Fruit fly (Drosophila melanogaster) whole organism, embryonic: ENCODE data around the gene Cad96Cb.
A peak's percentile ranks its signal among the peaks of the same experiment; 100 is the strongest.

Source experiments
- ATbp ChIP-seq: fragments of 200-800 bp; sonication (Bioruptor generic); optimal IDR thresholded peaks from 2 replicates; lab custom pipeline; 2017; ENCODE audit warnings: missing biosample characterization, mild to moderate bottlenecking, missing genetic modification characterization, missing genetic modification reagents
- B-H2 ChIP-seq: fragments of 200-800 bp; sonication (Bioruptor generic); optimal IDR thresholded peaks from 2 replicates; lab custom pipeline; 2018; ENCODE audit warnings: missing biosample characterization, mild to moderate bottlenecking, missing genetic modification characterization
- CG10209 ChIP-seq: fragments of 200-800 bp; sonication (Bioruptor generic); optimal IDR thresholded peaks from 3 replicates; lab custom pipeline; 2017; ENCODE audit warnings: missing biosample characterization, mild to moderate bottlenecking, missing genetic modification characterization, missing genetic modification reagents
- CG10274 ChIP-seq: fragments of 200-800 bp; sonication (Bioruptor generic); optimal IDR thresholded peaks from 3 replicates; lab custom pipeline; 2017; ENCODE audit warnings: missing biosample characterization, mild to moderate bottlenecking, missing genetic modification characterization
- CG10431 ChIP-seq: fragments of 200-800 bp; sonication (Bioruptor generic); optimal IDR thresholded peaks from 3 replicates; lab custom pipeline; 2018; ENCODE audit warnings: missing biosample characterization, mild to moderate bottlenecking, missing genetic modification characterization
- CG11085 ChIP-seq: fragments of 200-800 bp; sonication (Bioruptor generic); IDR thresholded peaks from 2 replicates; pipeline ENCODE4 v1.3.6; 2022; ENCODE audit warnings: missing biosample characterization, missing genetic modification characterization
- CG11398 ChIP-seq: fragments of 200-800 bp; sonication (Bioruptor generic); optimal IDR thresholded peaks from 2 replicates; lab custom pipeline; 2016; ENCODE audit warnings: missing biosample characterization, missing genetic modification characterization
- CG12942 ChIP-seq: fragments of 200-800 bp; sonication (Bioruptor generic); optimal IDR thresholded peaks from 3 replicates; lab custom pipeline; 2016; ENCODE audit warnings: missing biosample characterization, missing genetic modification characterization
- CG13123 ChIP-seq: fragments of 200-800 bp; sonication (Bioruptor generic); optimal IDR thresholded peaks from 2 replicates; lab custom pipeline; 2016; ENCODE audit warnings: missing biosample characterization, missing genetic modification characterization
- CG13894 ChIP-seq: fragments of 200-800 bp; sonication (Bioruptor generic); optimal IDR thresholded peaks from 3 replicates; lab custom pipeline; 2018; ENCODE audit warnings: missing biosample characterization, mild to moderate bottlenecking, missing genetic modification characterization, moderate library complexity
- CG14441 ChIP-seq: fragments of 200-800 bp; sonication (Bioruptor generic); IDR thresholded peaks from 2 replicates; pipeline ENCODE4 v1.3.6; 2022; ENCODE audit warnings: missing biosample characterization, missing genetic modification characterization
- CG16815 ChIP-seq: fragments of 200-800 bp; sonication (Bioruptor generic); optimal IDR thresholded peaks from 3 replicates; lab custom pipeline; 2017; ENCODE audit warnings: missing biosample characterization, mild to moderate bottlenecking, missing genetic modification characterization
- CG34224 ChIP-seq: fragments of 200-800 bp; sonication (Bioruptor generic); IDR thresholded peaks from 3 replicates; pipeline ENCODE4 v1.3.6; 2022; ENCODE audit warnings: missing biosample characterization, missing genetic modification characterization; ENCODE audit not compliant: partially characterized antibody
- CG3726 ChIP-seq: fragments of 200-800 bp; sonication (Bioruptor generic); IDR thresholded peaks from 3 replicates; pipeline ENCODE4, ENCODE4 v1.3.6; 2022; ENCODE audit warnings: missing biosample characterization, missing genetic modification characterization
- CG3995 ChIP-seq: fragments of 200-800 bp; sonication (Bioruptor generic); optimal IDR thresholded peaks from 3 replicates; lab custom pipeline; 2016; ENCODE audit warnings: missing biosample characterization, missing genetic modification characterization
- CG4282 ChIP-seq: fragments of 200-800 bp; sonication (Bioruptor generic); optimal IDR thresholded peaks from 2 replicates; lab custom pipeline; 2016; ENCODE audit warnings: missing biosample characterization, missing genetic modification characterization
- CG4854 ChIP-seq: fragments of 200-800 bp; sonication (Bioruptor generic); optimal IDR thresholded peaks from 2 replicates; lab custom pipeline; 2016; ENCODE audit warnings: missing biosample characterization, missing genetic modification characterization, inconsistent platforms
- CG6689 ChIP-seq: fragments of 200-800 bp; sonication (Bioruptor generic); IDR thresholded peaks from 2 replicates; pipeline ENCODE4 v1.3.6; 2022; ENCODE audit warnings: missing biosample characterization, missing genetic modification characterization
- CG8765 ChIP-seq: fragments of 200-800 bp; sonication (Bioruptor generic); IDR thresholded peaks from 2 replicates; pipeline ENCODE4 v1.3.6; 2022; ENCODE audit warnings: missing biosample characterization, missing genetic modification characterization
- CG9437 ChIP-seq: fragments of 200-800 bp; sonication (Bioruptor generic); optimal IDR thresholded peaks from 2 replicates; lab custom pipeline; 2018; ENCODE audit warnings: missing biosample characterization, mild to moderate bottlenecking, missing genetic modification characterization
- CoRest ChIP-seq: fragments of 200-800 bp; sonication (Bioruptor generic); optimal IDR thresholded peaks from 3 replicates; lab custom pipeline; 2018; ENCODE audit warnings: missing biosample characterization, mild to moderate bottlenecking, missing genetic modification characterization, moderate library complexity
- D19A ChIP-seq: fragments of 200-800 bp; optimal IDR thresholded peaks from 3 replicates; lab custom pipeline; 2019; ENCODE audit warnings: missing biosample characterization, mild to moderate bottlenecking, missing genetic modification characterization, moderate library complexity
- GATAe ChIP-seq: fragments of 200-800 bp; sonication (Bioruptor generic); conservative IDR thresholded peaks from 2 replicates; pipeline ENCODE4 v1.3.6; 2022; ENCODE audit warnings: missing biosample characterization, missing genetic modification characterization
- Hr39 ChIP-seq: fragments of >200 bp; optimal IDR thresholded peaks from 2 replicates; lab custom pipeline; 2017
- Hsf ChIP-seq: fragments of 200-800 bp; sonication (Bioruptor generic); optimal IDR thresholded peaks from 3 replicates; lab custom pipeline; 2016; ENCODE audit warnings: missing biosample characterization, missing genetic modification characterization
- Med ChIP-seq: fragments of 200-800 bp; sonication (Bioruptor generic); peaks from one replicate; lab custom pipeline; 2016; ENCODE audit warnings: missing biosample characterization, missing genetic modification characterization, mild to moderate bottlenecking, inconsistent platforms, moderate library complexity
- Neu2 ChIP-seq: fragments of 200-800 bp; sonication (Bioruptor generic); optimal IDR thresholded peaks from 3 replicates; lab custom pipeline; 2016; ENCODE audit warnings: missing biosample characterization, missing genetic modification characterization, borderline replicate concordance
- Nf-YC ChIP-seq: fragments of 200-800 bp; optimal IDR thresholded peaks from 3 replicates; lab custom pipeline; 2019; ENCODE audit warnings: missing biosample characterization, mild to moderate bottlenecking, missing genetic modification characterization, moderate library complexity
- Ravus ChIP-seq: fragments of 200-800 bp; sonication (Bioruptor generic); IDR thresholded peaks from 2 replicates; pipeline ENCODE4 v1.3.6; 2022; ENCODE audit warnings: missing biosample characterization, missing genetic modification characterization
- Sry-δ ChIP-seq: fragments of 200-800 bp; sonication (Bioruptor generic); optimal IDR thresholded peaks from 2 replicates; lab custom pipeline; 2016; ENCODE audit warnings: missing biosample characterization, missing genetic modification characterization
- Xrp1 ChIP-seq: fragments of 200-800 bp; sonication (Bioruptor generic); IDR thresholded peaks from 2 replicates; pipeline ENCODE4 v1.3.6; 2022; ENCODE audit warnings: missing biosample characterization, missing genetic modification characterization
- ac ChIP-seq: fragments of 200-800 bp; sonication (Bioruptor generic); optimal IDR thresholded peaks from 3 replicates; lab custom pipeline; 2017; ENCODE audit warnings: missing biosample characterization, mild to moderate bottlenecking, missing genetic modification characterization
- ara ChIP-seq: fragments of 200-800 bp; sonication (Bioruptor generic); IDR thresholded peaks from 2 replicates; pipeline ENCODE4 v1.3.6; 2022; ENCODE audit warnings: missing biosample characterization, missing genetic modification characterization
- croc ChIP-seq: fragments of 200-800 bp; sonication (Bioruptor generic); conservative IDR thresholded peaks from 3 replicates; pipeline ENCODE4 v1.3.6; 2022; ENCODE audit warnings: missing biosample characterization, missing genetic modification characterization
- cwo ChIP-seq: fragments of 200-800 bp; sonication (Bioruptor generic); optimal IDR thresholded peaks from 3 replicates; lab custom pipeline; 2017; ENCODE audit warnings: missing biosample characterization, missing genetic modification characterization, mild to moderate bottlenecking, moderate library complexity, missing genetic modification reagents
- dysf ChIP-seq: fragments of 200-800 bp; sonication (Bioruptor generic); IDR thresholded peaks from 3 replicates; pipeline ENCODE4 v1.3.6; 2022; ENCODE audit warnings: missing biosample characterization, missing genetic modification characterization
- hkb ChIP-seq, 2 experiments: fragments of 200-800 bp in 1 of 2; fragments of >200 bp in 1 of 2; sonication (Bioruptor generic) in 1 of 2; IDR thresholded peaks in 1 of 2; optimal IDR thresholded peaks in 1 of 2; 2 replicates each; pipeline versions ENCODE4 v1.3.6 to Lab custom; 2017 to 2022; ENCODE audit warnings: missing biosample characterization in 1 of 2, missing genetic modification characterization in 1 of 2
- hth ChIP-seq: fragments of >200 bp; optimal IDR thresholded peaks from 2 replicates; lab custom pipeline; 2017; ENCODE audit warnings: inconsistent platforms
- jumu ChIP-seq: fragments of 200-800 bp; sonication (Bioruptor generic); optimal IDR thresholded peaks from 3 replicates; lab custom pipeline; 2016; ENCODE audit warnings: missing biosample characterization, missing genetic modification characterization
- nau ChIP-seq: fragments of 200-800 bp; sonication (Bioruptor generic); optimal IDR thresholded peaks from 3 replicates; lab custom pipeline; 2017; ENCODE audit warnings: missing biosample characterization, mild to moderate bottlenecking, missing genetic modification characterization, missing genetic modification reagents
- oc ChIP-seq: fragments of 200-800 bp; sonication (Bioruptor generic); optimal IDR thresholded peaks from 2 replicates; lab custom pipeline; 2018; ENCODE audit warnings: missing biosample characterization, mild to moderate bottlenecking, missing genetic modification characterization, moderate library complexity
- otp ChIP-seq: fragments of 200-800 bp; sonication (Bioruptor generic); IDR thresholded peaks from 3 replicates; pipeline ENCODE4, ENCODE4 v1.3.6; 2022; ENCODE audit warnings: missing biosample characterization, missing genetic modification characterization
- prd ChIP-seq, 3 experiments: fragments of >200 bp in 2 of 3; fragments of 200-800 bp in 1 of 3; sonication (Bioruptor generic) in 1 of 3; optimal IDR thresholded peaks in 2 of 3; IDR thresholded peaks in 1 of 3; 2 replicates in 2 of 3; 3 replicates in 1 of 3; pipeline versions ENCODE4 v1.3.6 to Lab custom; 2017 to 2022; ENCODE audit warnings: missing biosample characterization in 1 of 3, missing genetic modification characterization in 1 of 3
- pzg ChIP-seq: fragments of 200-800 bp; sonication (Bioruptor generic); optimal IDR thresholded peaks from 3 replicates; lab custom pipeline; 2018; ENCODE audit warnings: missing biosample characterization, mild to moderate bottlenecking, missing genetic modification characterization, moderate library complexity
- repo ChIP-seq: fragments of 200-800 bp; sonication (Bioruptor generic); optimal IDR thresholded peaks from 2 replicates; lab custom pipeline; 2016; ENCODE audit warnings: missing biosample characterization, missing genetic modification characterization
- stwl ChIP-seq: fragments of 200-800 bp; sonication (Bioruptor generic); optimal IDR thresholded peaks from 3 replicates; lab custom pipeline; 2018; ENCODE audit warnings: missing biosample characterization, mild to moderate bottlenecking, missing genetic modification characterization, moderate library complexity
- ttk ChIP-seq: fragments of 200-800 bp; sonication (Bioruptor generic); IDR thresholded peaks from 2 replicates; pipeline ENCODE4 v2.1.2; 2022; ENCODE audit warnings: missing biosample characterization, missing genetic modification characterization
- twi ChIP-seq: fragments of 200-800 bp; optimal IDR thresholded peaks from 2 replicates; lab custom pipeline; 2019; ENCODE audit warnings: missing biosample characterization, mild to moderate bottlenecking, missing genetic modification characterization, moderate library complexity
- vnd ChIP-seq: fragments of 200-800 bp; sonication (Bioruptor generic); IDR thresholded peaks from 3 replicates; pipeline ENCODE4 v1.3.6; 2022; ENCODE audit warnings: missing biosample characterization, missing genetic modification characterization; ENCODE audit not compliant: partially characterized antibody
- zfh1 ChIP-seq: fragments of 200-800 bp; sonication (Bioruptor generic); IDR thresholded peaks from 3 replicates; pipeline ENCODE4 v1.3.6; 2022; ENCODE audit warnings: missing biosample characterization, missing genetic modification characterization
- zfh2 ChIP-seq: fragments of 200-800 bp; sonication (Bioruptor generic); optimal IDR thresholded peaks from 2 replicates; lab custom pipeline; 2016; ENCODE audit warnings: missing biosample characterization, missing genetic modification characterization

Gene Cad96Cb

DNA sequence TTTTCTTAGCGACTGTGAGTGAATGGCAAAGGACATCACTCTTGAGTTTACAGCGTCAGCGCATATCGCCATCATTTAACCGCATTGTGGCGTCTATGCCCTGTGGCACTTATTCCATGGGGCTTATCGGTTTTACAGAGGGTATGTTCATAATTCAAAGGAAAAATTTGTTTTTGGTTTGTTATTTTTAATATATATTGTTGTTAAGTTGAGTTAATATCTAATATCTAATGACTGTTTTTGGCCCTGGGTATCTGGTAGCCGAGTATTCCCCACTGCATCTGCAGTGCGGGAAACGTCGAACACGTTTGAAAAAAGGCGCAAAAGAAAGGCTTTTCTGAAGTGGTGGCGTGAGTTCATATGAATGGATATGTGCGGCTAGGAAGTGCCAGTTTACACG lies 53.6 kb downstream of the Cad96Cb start (continued):
- no peak for TF ChIP-seq Sry-δ (GFP tag; lab: Kevin White, UChicago)
- no peak for TF ChIP-seq jumu
- no peak for TF ChIP-seq Hr39
- TF ChIP-seq GATAe (GFP tag; lab: Robert Waterston, UW) = no peak
- TF ChIP-seq nau (GFP tag; lab: Kevin White, UChicago) = no peak
- TF ChIP-seq repo (GFP tag; lab: Kevin White, UChicago) = no peak
- TF ChIP-seq ac (GFP tag; lab: Kevin White, UChicago) = peak; percentile 64
- TF ChIP-seq B-H2 = no peak
- TF ChIP-seq oc (tag; lab: Kevin White, UChicago) = peak; percentile 66
- no peak for TF ChIP-seq CG13894 (tag; lab: Kevin White, UChicago)
- TF ChIP-seq CG11085 (GFP tag; lab: Robert Waterston, UW) = no peak
- TF ChIP-seq CG3995 (GFP tag; lab: Kevin White, UChicago) = no peak
- TF ChIP-seq Hsf (GFP tag; lab: Kevin White, UChicago) = peak; percentile 80
- TF ChIP-seq CG4854 (GFP tag; lab: Kevin White, UChicago) = no peak
- TF ChIP-seq twi (tag; lab: Kevin White, UChicago) = peak; percentile 79
- TF ChIP-seq CG12942 (GFP tag; lab: Kevin White, UChicago) = peak; percentile 62
- peak; percentile 89 for TF ChIP-seq otp (GFP tag; lab: Robert Waterston, UW)
- TF ChIP-seq zfh1 = peak; percentile 86; the same call in 2 of the 3 replicates
- TF ChIP-seq D19A (tag; lab: Kevin White, UChicago) = peak; percentile 64
- peak; percentile 85 for TF ChIP-seq ara (GFP tag; lab: Robert Waterston, UW)
- TF ChIP-seq CG14441 (GFP tag; lab: Robert Waterston, UW) = peak; percentile 63
- no peak for TF ChIP-seq Ravus (GFP tag; lab: Robert Waterston, UW)
- peak; percentile 66 for TF ChIP-seq Med
- TF ChIP-seq Neu2 (GFP tag; lab: Kevin White, UChicago) = no peak
- peak; percentile 75 for TF ChIP-seq CG6689 (GFP tag; lab: Robert Waterston, UW)
- TF ChIP-seq CG11398 (GFP tag; lab: Kevin White, UChicago) = no peak
- TF ChIP-seq CG34224 = no peak
- no peak for TF ChIP-seq Nf-YC (tag; lab: Kevin White, UChicago)
- TF ChIP-seq CoRest (tag; lab: Kevin White, UChicago) = peak; percentile 74
- no peak for TF ChIP-seq hth (lab: Kevin White, UChicago)
- TF ChIP-seq cwo (GFP tag; lab: Kevin White, UChicago) = no peak
- TF ChIP-seq CG8765 (GFP tag; lab: Robert Waterston, UW) = peak; percentile 94
- peak; percentile 88 for TF ChIP-seq Xrp1
- TF ChIP-seq CG10431 (GFP tag; lab: Kevin White, UChicago) = no peak
- no peak for TF ChIP-seq CG4282
- no peak for TF ChIP-seq CG13123 (GFP tag; lab: Kevin White, UChicago)
- TF ChIP-seq CG10274 (GFP tag; lab: Kevin White, UChicago) = no peak
- peak; percentile 74 for TF ChIP-seq CG10209
- TF ChIP-seq zfh2 = no peak
- TF ChIP-seq CG3726 (GFP tag; lab: Robert Waterston, UW) = no peak
- peak; percentile 90 for TF ChIP-seq CG16815 (GFP tag; lab: Kevin White, UChicago)
- TF ChIP-seq CG9437 (GFP tag; lab: Kevin White, UChicago) = peak; percentile 38
- 0 out of 3 replicates have a peak, but pooled peaks have one; percentile 28 for TF ChIP-seq dysf (GFP tag; lab: Robert Waterston, UW)
- no peak for TF ChIP-seq prd (optimal IDR thresholded peaks at IDR 0.05; lab: Kevin White, UChicago)
- TF ChIP-seq prd (GFP tag; IDR thresholded peaks at IDR 0.05; lab: Robert Waterston, UW) = peak; percentile 93
- TF ChIP-seq ATbp (GFP tag; lab: Kevin White, UChicago) = peak; percentile 22
- TF ChIP-seq ttk (GFP tag; lab: Robert Waterston, UW) = peak; percentile 61; the same call in 1 of the 2 replicates
- no peak for TF ChIP-seq pzg
- peak; percentile 9 for TF ChIP-seq stwl
- no peak; the same call in 2 of the 3 replicates for TF ChIP-seq croc (GFP tag; lab: Robert Waterston, UW)
- TF ChIP-seq vnd (GFP tag; lab: Robert Waterston, UW) = no peak
- TF ChIP-seq hkb (optimal IDR thresholded peaks at IDR 0.05; lab: Kevin White, UChicago) = no peak
- 0 out of 2 replicates have a peak, but pooled peaks have one; percentile 35 for TF ChIP-seq hkb (GFP tag; IDR thresholded peaks at IDR 0.05; lab: Robert Waterston, UW)
